Fruit fly (Drosophila melanogaster): ENCODE results near the gene fz3.
A peak's percentile ranks its signal among the peaks of the same experiment; 100 is the strongest.

fz3 gene

DNA sequence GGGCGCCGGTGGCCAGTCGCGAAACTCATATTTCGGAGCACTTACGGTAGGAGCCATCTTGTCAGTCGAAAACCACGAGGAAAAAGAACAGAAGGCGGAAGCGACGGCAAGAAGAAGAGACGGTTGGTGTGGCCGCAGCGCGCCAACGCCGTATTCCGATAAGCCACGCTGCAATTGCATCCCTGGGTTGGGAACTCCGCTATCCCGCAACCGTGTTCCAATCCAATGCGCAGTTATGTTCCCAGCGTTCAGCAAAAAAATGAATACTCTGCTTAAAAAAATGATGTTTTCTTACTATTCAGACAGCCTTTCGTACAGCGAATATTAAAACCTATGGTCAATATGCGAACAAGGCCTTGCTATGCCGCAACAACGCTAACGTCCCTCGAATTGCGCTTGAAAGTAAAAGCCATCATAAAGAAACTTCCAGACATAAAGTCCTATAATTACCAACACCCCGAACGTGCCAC is 4.7 kb upstream of the fz3 start, which contains the start of gene RpL22:
TSS of gene RpL22 (minus strand) at position 92 of the 470 bp plus-strand sequence.
- TF ChIP-seq CG14655 (GFP tag; optimal IDR thresholded peaks at IDR 0.05), result peak; percentile 55
- TF ChIP-seq CG12605 (GFP tag; IDR thresholded peaks at IDR 0.05), result peak; percentile 54
- TF ChIP-seq CG10348 (GFP tag; IDR thresholded peaks at IDR 0.05), result no peak
- peak; percentile 42; the same call in 1 of the 2 replicates for TF ChIP-seq rn (GFP tag; IDR thresholded peaks at IDR 0.05)
- no peak for TF ChIP-seq EcR (GFP tag; optimal IDR thresholded peaks at IDR 0.05)
- peak; percentile 73 for TF ChIP-seq CG34367 (tag; optimal IDR thresholded peaks at IDR 0.05)
- peak; percentile 61; the same call in 2 of the 3 replicates for TF ChIP-seq fd96Ca (GFP tag; IDR thresholded peaks at IDR 0.05)
- TF ChIP-seq CG17806 (tag; optimal IDR thresholded peaks at IDR 0.05), result peak; percentile 19
- peak; percentile 31 for TF ChIP-seq CG15710 (tag; optimal IDR thresholded peaks at IDR 0.05)
- peak; percentile 47; the same call in 1 of the 2 replicates for TF ChIP-seq CG32121 (GFP tag; IDR thresholded peaks at IDR 0.05)
- TF ChIP-seq CG8159 (tag; optimal IDR thresholded peaks at IDR 0.05), result peak; percentile 28
- peak; percentile 25 for TF ChIP-seq CG8301 (tag; optimal IDR thresholded peaks at IDR 0.05)
- TF ChIP-seq Pif1B (GFP tag; optimal IDR thresholded peaks at IDR 0.05), result peak; percentile 39
- peak; percentile 78 for TF ChIP-seq Ets98B (GFP tag; IDR thresholded peaks at IDR 0.05)
- peak; percentile 86 for TF ChIP-seq CG4496 (GFP tag; IDR thresholded peaks at IDR 0.05)
- TF ChIP-seq gl (tag; optimal IDR thresholded peaks at IDR 0.05), result no peak
- peak; percentile 18 for TF ChIP-seq Pif1A (GFP tag; optimal IDR thresholded peaks at IDR 0.05)
- peak; percentile 8 for TF ChIP-seq CG9948 (tag; optimal IDR thresholded peaks at IDR 0.05)
- TF ChIP-seq Snoo (tag; optimal IDR thresholded peaks at IDR 0.05), result peak; percentile 88
- TF ChIP-seq D1 (tag; optimal IDR thresholded peaks at IDR 0.05), result no peak
- TF ChIP-seq CG13204 (GFP tag; optimal IDR thresholded peaks at IDR 0.05), result peak; percentile 48

dm6 chrX:766094-766493 is 3.7 kb upstream of the fz3 start:
- TF ChIP-seq CG10348 (GFP tag; IDR thresholded peaks at IDR 0.05) (no peak), CG34367 (tag; optimal IDR thresholded peaks at IDR 0.05) (no peak), CG15710 (tag; optimal IDR thresholded peaks at IDR 0.05) (peak; percentile 6), Pif1A (GFP tag; optimal IDR thresholded peaks at IDR 0.05) (no peak), CG14655 (GFP tag; optimal IDR thresholded peaks at IDR 0.05) (peak; percentile 45), EcR (GFP tag; optimal IDR thresholded peaks at IDR 0.05) (no peak), Ets98B (GFP tag; IDR thresholded peaks at IDR 0.05) (no peak), D1 (tag; optimal IDR thresholded peaks at IDR 0.05) (no peak), rn (GFP tag; IDR thresholded peaks at IDR 0.05) (no peak), CG9948 (tag; optimal IDR thresholded peaks at IDR 0.05) (peak; percentile 25), fd96Ca (GFP tag; IDR thresholded peaks at IDR 0.05) (0 out of 3 replicates have a peak, but pooled peaks have one; percentile 13), CG12605 (GFP tag; IDR thresholded peaks at IDR 0.05) (no peak), Snoo (tag; optimal IDR thresholded peaks at IDR 0.05) (no peak), CG8159 (tag; optimal IDR thresholded peaks at IDR 0.05) (peak; percentile 66), CG13204 (GFP tag; optimal IDR thresholded peaks at IDR 0.05) (no peak), CG8301 (tag; optimal IDR thresholded peaks at IDR 0.05) (no peak), gl (tag; optimal IDR thresholded peaks at IDR 0.05) (no peak), Pif1B (GFP tag; optimal IDR thresholded peaks at IDR 0.05) (no peak), CG4496 (GFP tag; IDR thresholded peaks at IDR 0.05) (no peak; the same call in 2 of the 3 replicates), CG32121 (GFP tag; IDR thresholded peaks at IDR 0.05) (no peak), CG17806 (tag; optimal IDR thresholded peaks at IDR 0.05) (peak; percentile 6)

- TF ChIP-seq gl (tag; optimal IDR thresholded peaks at IDR 0.05), result peak; percentile 50
- TF ChIP-seq Snoo (tag; optimal IDR thresholded peaks at IDR 0.05), result peak; percentile 61
- TF ChIP-seq Pif1B (GFP tag; optimal IDR thresholded peaks at IDR 0.05), result peak; percentile 71
- peak; percentile 60 for TF ChIP-seq Pif1A (GFP tag; optimal IDR thresholded peaks at IDR 0.05)
- no peak; the same call in 2 of the 3 replicates for TF ChIP-seq CG4496 (GFP tag; IDR thresholded peaks at IDR 0.05)
- TF ChIP-seq CG8159 (tag; optimal IDR thresholded peaks at IDR 0.05), result peak; percentile 47
- TF ChIP-seq CG13204 (GFP tag; optimal IDR thresholded peaks at IDR 0.05), result peak; percentile 67
- TF ChIP-seq Ets98B (GFP tag; IDR thresholded peaks at IDR 0.05), result no peak
- peak; percentile 44 for TF ChIP-seq CG34367 (tag; optimal IDR thresholded peaks at IDR 0.05)
- no peak for TF ChIP-seq CG17806 (tag; optimal IDR thresholded peaks at IDR 0.05)
- 0 out of 2 replicates have a peak, but pooled peaks have one; percentile 7 for TF ChIP-seq CG12605 (GFP tag; IDR thresholded peaks at IDR 0.05)
- TF ChIP-seq EcR (GFP tag; optimal IDR thresholded peaks at IDR 0.05), result no peak
- peak; percentile 25 for TF ChIP-seq CG14655 (GFP tag; optimal IDR thresholded peaks at IDR 0.05)
- TF ChIP-seq CG15710 (tag; optimal IDR thresholded peaks at IDR 0.05), result peak; percentile 11
Measured at dm6 chrX:767928-768327, 1.8 kb upstream of the fz3 start.

DNA sequence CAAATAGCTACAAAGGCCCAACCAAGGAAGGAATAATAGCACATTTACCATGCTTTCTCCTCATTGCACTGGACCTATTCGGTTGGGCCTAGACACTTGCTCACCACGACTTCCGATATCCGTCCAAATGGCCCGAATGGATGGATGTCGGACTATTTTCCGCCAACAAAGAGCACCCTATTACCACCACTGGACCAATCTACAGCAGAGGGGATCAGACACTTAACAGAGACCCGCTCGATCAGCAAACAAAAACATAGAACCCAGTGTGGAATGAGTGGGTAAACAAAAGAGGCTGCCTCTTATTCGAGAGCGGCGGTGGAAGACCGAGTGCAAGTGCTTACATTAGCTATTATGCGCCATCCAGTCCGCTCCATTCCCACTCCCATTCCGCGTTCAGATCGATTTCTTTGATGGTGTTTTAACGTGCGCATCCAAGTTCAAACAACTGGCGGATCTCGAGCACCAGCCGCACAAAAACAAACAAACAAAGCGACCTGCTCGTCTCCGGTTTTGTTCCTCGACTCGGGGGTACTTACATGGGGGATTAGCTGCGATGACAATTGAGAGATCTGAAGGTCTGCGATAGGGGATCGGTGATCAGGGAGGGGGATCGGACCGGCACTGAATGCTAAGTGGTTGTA is 1.1 kb upstream of the fz3 start:
- no peak for TF ChIP-seq gl (tag; optimal IDR thresholded peaks at IDR 0.05)
- TF ChIP-seq Snoo (tag; optimal IDR thresholded peaks at IDR 0.05), result no peak
- no peak for TF ChIP-seq Ets98B (GFP tag; IDR thresholded peaks at IDR 0.05)
- TF ChIP-seq CG17806 (tag; optimal IDR thresholded peaks at IDR 0.05), result no peak
- TF ChIP-seq rn (GFP tag; IDR thresholded peaks at IDR 0.05), result no peak
- TF ChIP-seq CG9948 (tag; optimal IDR thresholded peaks at IDR 0.05), result no peak
- TF ChIP-seq CG4496 (GFP tag; IDR thresholded peaks at IDR 0.05), result no peak
- TF ChIP-seq CG10348 (GFP tag; IDR thresholded peaks at IDR 0.05), result no peak
- no peak for TF ChIP-seq CG32121 (GFP tag; IDR thresholded peaks at IDR 0.05)
- TF ChIP-seq CG14655 (GFP tag; optimal IDR thresholded peaks at IDR 0.05), result no peak
- TF ChIP-seq CG13204 (GFP tag; optimal IDR thresholded peaks at IDR 0.05), result no peak
- no peak for TF ChIP-seq EcR (GFP tag; optimal IDR thresholded peaks at IDR 0.05)
- TF ChIP-seq fd96Ca (GFP tag; IDR thresholded peaks at IDR 0.05), result no peak
- TF ChIP-seq CG15710 (tag; optimal IDR thresholded peaks at IDR 0.05), result no peak
- no peak for TF ChIP-seq CG12605 (GFP tag; IDR thresholded peaks at IDR 0.05)
- TF ChIP-seq CG8301 (tag; optimal IDR thresholded peaks at IDR 0.05), result no peak
- TF ChIP-seq CG34367 (tag; optimal IDR thresholded peaks at IDR 0.05), result no peak
- no peak for TF ChIP-seq D1 (tag; optimal IDR thresholded peaks at IDR 0.05)
- TF ChIP-seq Pif1A (GFP tag; optimal IDR thresholded peaks at IDR 0.05), result no peak
- TF ChIP-seq Pif1B (GFP tag; optimal IDR thresholded peaks at IDR 0.05), result no peak
